Worm (Caenorhabditis elegans): Measurements from ENCODE around the gene C14C11.1.

ce11 chrV:5704467-5704866 lies 41.0 kb downstream of the C14C11.1 start:
- TF ChIP-seq crh-2 (tag; optimal IDR thresholded peaks at IDR 0.05) (no peak), gmeb-1 (tag; optimal IDR thresholded peaks at IDR 0.05) (no peak), sma-3 (GFP tag; optimal IDR thresholded peaks at IDR 0.05) (no peak), aly-2 (tag; optimal IDR thresholded peaks at IDR 0.05) (no peak), blmp-1 (tag; optimal IDR thresholded peaks at IDR 0.05; ENCODE audit: insufficient read depth) (no peak), lin-11 (tag; optimal IDR thresholded peaks at IDR 0.05) (no peak), ZK546.5 (tag; optimal IDR thresholded peaks at IDR 0.05) (no peak)
